Fruit fly (Drosophila melanogaster) whole organism, wandering third instar larva: ENCODE measurements around the gene CG13040.

Experiments used
- Abd-B ChIP-seq: fragments of >200 bp; optimal IDR thresholded peaks from 2 replicates; lab custom pipeline; 2017; ENCODE audit warnings: missing biosample characterization, missing genetic modification characterization
- CG32264 ChIP-seq: fragments of 200-800 bp; sonication (Bioruptor generic); optimal IDR thresholded peaks from 2 replicates; lab custom pipeline; 2016; ENCODE audit warnings: missing biosample characterization, missing genetic modification characterization
- CG9705 ChIP-seq: fragments of 200-800 bp; sonication (Bioruptor generic); optimal IDR thresholded peaks from 2 replicates; lab custom pipeline; 2018; ENCODE audit warnings: missing biosample characterization, mild to moderate bottlenecking, missing genetic modification characterization
- CrebA ChIP-seq: fragments of 200-800 bp; sonication (Bioruptor generic); optimal IDR thresholded peaks from 2 replicates; lab custom pipeline; 2016; ENCODE audit warnings: missing biosample characterization, mild to moderate bottlenecking, missing genetic modification characterization, borderline replicate concordance
- Dfd ChIP-seq: fragments of >200 bp; optimal IDR thresholded peaks from 2 replicates; lab custom pipeline; 2017; ENCODE audit warnings: missing biosample characterization, missing genetic modification characterization
- Dif ChIP-seq: fragments of 200-275, 200-300 bp; sonication (Bioruptor generic); optimal IDR thresholded peaks from 2 replicates; lab custom pipeline; 2018; ENCODE audit warnings: missing biosample characterization, missing genetic modification characterization; ENCODE audit not compliant: partially characterized antibody
- GATAd ChIP-seq: sonication (Bioruptor generic); optimal IDR thresholded peaks from 2 replicates; lab custom pipeline; 2016; ENCODE audit warnings: missing biosample characterization, missing genetic modification characterization
- HLH106 ChIP-seq: fragments of 200-800 bp; optimal IDR thresholded peaks from 3 replicates; lab custom pipeline; 2019; ENCODE audit warnings: missing biosample characterization, mild to moderate bottlenecking, missing genetic modification characterization, moderate library complexity
- Hnf4 ChIP-seq: fragments of 200-800 bp; sonication (Bioruptor generic); optimal IDR thresholded peaks from 2 replicates; lab custom pipeline; 2016; ENCODE audit warnings: missing biosample characterization, mild to moderate bottlenecking, missing genetic modification characterization
- Hr78 ChIP-seq: fragments of >200 bp; optimal IDR thresholded peaks from 2 replicates; lab custom pipeline; 2017; ENCODE audit warnings: missing biosample characterization, missing genetic modification characterization
- Hr83 ChIP-seq: fragments of 200-300 bp; sonication (Bioruptor generic); optimal IDR thresholded peaks from 2 replicates; lab custom pipeline; 2016; ENCODE audit warnings: missing biosample characterization, mild to moderate bottlenecking, missing genetic modification characterization, moderate library complexity; ENCODE audit not compliant: poor library complexity, severe bottlenecking
- Jra ChIP-seq: sonication (Bioruptor generic); optimal IDR thresholded peaks from 2 replicates; lab custom pipeline; 2016; ENCODE audit warnings: missing biosample characterization, missing genetic modification characterization
- Mio ChIP-seq: sonication (Bioruptor generic); optimal IDR thresholded peaks from 2 replicates; lab custom pipeline; 2016; ENCODE audit warnings: missing biosample characterization, missing genetic modification characterization
- Myc ChIP-seq: fragments of >200 bp; optimal IDR thresholded peaks from 2 replicates; lab custom pipeline; 2017
- N ChIP-seq: fragments of >200 bp; optimal IDR thresholded peaks from 2 replicates; lab custom pipeline; 2018; ENCODE audit warnings: missing biosample characterization, missing external identifiers, missing genetic modification characterization
- OdsH ChIP-seq: fragments of 200-800 bp; sonication (Bioruptor generic); optimal IDR thresholded peaks from 2 replicates; lab custom pipeline; 2016; ENCODE audit warnings: missing biosample characterization, mild to moderate bottlenecking, missing genetic modification characterization
- Rel ChIP-seq, 2 experiments: fragments of 200-800 bp; sonication (Bioruptor generic) in 1 of 2; optimal IDR thresholded peaks; 2 replicates in 1 of 2; 3 replicates in 1 of 2; lab custom pipeline; 2016 to 2019; ENCODE audit warnings: mild to moderate bottlenecking in 2 of 2, missing biosample characterization in 2 of 2, missing genetic modification characterization in 2 of 2, moderate library complexity in 1 of 2
- Sp1 ChIP-seq: fragments of 200-800 bp; sonication (Bioruptor generic); optimal IDR thresholded peaks from 3 replicates; lab custom pipeline; 2019; ENCODE audit warnings: missing biosample characterization, mild to moderate bottlenecking, missing genetic modification characterization, moderate library complexity
- Vsx2 ChIP-seq: fragments of 200-300, 225-300 bp; sonication (Bioruptor generic); optimal IDR thresholded peaks from 2 replicates; lab custom pipeline; 2018; ENCODE audit warnings: missing biosample characterization, missing genetic modification characterization; ENCODE audit not compliant: partially characterized antibody
- br ChIP-seq: fragments of 200-800 bp; sonication (Bioruptor generic); optimal IDR thresholded peaks from 2 replicates; lab custom pipeline; 2016; ENCODE audit warnings: missing biosample characterization, missing genetic modification characterization
- brk ChIP-seq: fragments of 200-800 bp; sonication (Bioruptor generic); optimal IDR thresholded peaks from 2 replicates; lab custom pipeline; 2016; ENCODE audit warnings: missing biosample characterization, mild to moderate bottlenecking, missing genetic modification characterization
- dl ChIP-seq, 2 experiments: fragments of 175-275, 200-275 bp in 1 of 2; fragments of 200-275 bp in 1 of 2; sonication (Bioruptor generic); optimal IDR thresholded peaks; lab custom pipeline; 2018; ENCODE audit warnings: mild to moderate bottlenecking in 2 of 2, missing biosample characterization in 2 of 2, missing genetic modification characterization in 2 of 2, moderate library complexity in 2 of 2; ENCODE audit not compliant: partially characterized antibody in 2 of 2, insufficient read depth in 1 of 2
- dmrt93B ChIP-seq: fragments of 200-800 bp; sonication (Bioruptor generic); optimal IDR thresholded peaks from 2 replicates; lab custom pipeline; 2018; ENCODE audit warnings: missing biosample characterization, mild to moderate bottlenecking, missing genetic modification characterization
- dsf ChIP-seq: sonication (Bioruptor generic); optimal IDR thresholded peaks from 2 replicates; lab custom pipeline; 2016; ENCODE audit warnings: missing biosample characterization, missing genetic modification characterization, borderline replicate concordance
- ey ChIP-seq: fragments of 200-800 bp; sonication (Bioruptor generic); optimal IDR thresholded peaks from 2 replicates; lab custom pipeline; 2016; ENCODE audit warnings: missing biosample characterization, missing genetic modification characterization
- foxo ChIP-seq, 2 experiments: fragments of 200-800 bp; sonication (Bioruptor generic); optimal IDR thresholded peaks; 2 replicates in 1 of 2; 3 replicates in 1 of 2; lab custom pipeline; 2016 to 2017; ENCODE audit warnings: missing biosample characterization in 2 of 2, missing genetic modification characterization in 2 of 2
- fru ChIP-seq: fragments of 200-800 bp; sonication (Bioruptor generic); optimal IDR thresholded peaks from 3 replicates; lab custom pipeline; 2016; ENCODE audit warnings: missing biosample characterization, mild to moderate bottlenecking, missing genetic modification characterization
- h ChIP-seq: fragments of 200-800 bp; sonication (Bioruptor generic); optimal IDR thresholded peaks from 3 replicates; lab custom pipeline; 2016; ENCODE audit warnings: missing biosample characterization, mild to moderate bottlenecking, missing genetic modification characterization
- jim ChIP-seq: fragments of 175-275, 200-325 bp; sonication (Bioruptor generic); optimal IDR thresholded peaks from 2 replicates; lab custom pipeline; 2016; ENCODE audit warnings: missing biosample characterization, mild to moderate bottlenecking, missing genetic modification characterization
- lola ChIP-seq: fragments of >200 bp; optimal IDR thresholded peaks from 2 replicates; lab custom pipeline; 2017; ENCODE audit warnings: missing biosample characterization, missing genetic modification characterization
- pan ChIP-seq: fragments of >200 bp; optimal IDR thresholded peaks from 2 replicates; lab custom pipeline; 2017
- psq ChIP-seq: fragments of 200-800 bp; sonication (Bioruptor generic); optimal IDR thresholded peaks from 3 replicates; lab custom pipeline; 2017; ENCODE audit warnings: missing biosample characterization, mild to moderate bottlenecking, missing genetic modification characterization, moderate library complexity
- rgr ChIP-seq: fragments of 200-800 bp; sonication (Bioruptor generic); optimal IDR thresholded peaks from 3 replicates; lab custom pipeline; 2016; ENCODE audit warnings: missing biosample characterization, mild to moderate bottlenecking, missing genetic modification characterization
- sage ChIP-seq: fragments of 200-800 bp; sonication (Bioruptor generic); optimal IDR thresholded peaks from 2 replicates; lab custom pipeline; 2016; ENCODE audit warnings: missing biosample characterization, mild to moderate bottlenecking, missing genetic modification characterization
- sv ChIP-seq: fragments of 200-800 bp; sonication (Bioruptor generic); optimal IDR thresholded peaks from 3 replicates; lab custom pipeline; 2016; ENCODE audit warnings: missing biosample characterization, missing genetic modification characterization
- tai ChIP-seq: sonication (Bioruptor generic); optimal IDR thresholded peaks from 2 replicates; lab custom pipeline; 2016; ENCODE audit warnings: missing biosample characterization, missing genetic modification characterization
- usp ChIP-seq: fragments of >200 bp; optimal IDR thresholded peaks from 2 replicates; lab custom pipeline; 2017; ENCODE audit warnings: missing biosample characterization, missing genetic modification characterization
- woc ChIP-seq: sonication (Bioruptor generic); optimal IDR thresholded peaks from 2 replicates; lab custom pipeline; 2016; ENCODE audit warnings: missing biosample characterization, mild to moderate bottlenecking, missing genetic modification characterization

CG13040 gene

dm6 chr3L:16290850-16291249 is 35.7 kb downstream of the CG13040 start, which contains the start of gene CG13045:
Gene CG13045, minus strand, starts transcription at chr3L:16290950.
- TF ChIP-seq br (GFP tag; lab: Kevin White, UChicago) (no peak), Mio (no peak), jim (GFP tag; lab: Kevin White, UChicago) (no peak), Abd-B (GFP tag; lab: Kevin White, UChicago) (no peak), dsf (GFP tag; lab: Kevin White, UChicago) (no peak), Jra (GFP tag; lab: Kevin White, UChicago) (no peak), pan (lab: Kevin White, UChicago) (no peak), HLH106 (tag; lab: Kevin White, UChicago) (no peak), foxo (GFP tag; optimal IDR thresholded peaks at IDR 0.05; lab: Kevin White, UChicago) (no peak), dl (GFP tag; optimal IDR thresholded peaks at IDR 0.05; lab: Kevin White, UChicago; ENCODE audit: insufficient read depth in 1 of 2, partially characterized antibody in 2 of 2) (no peak), Vsx2 (no peak), Myc (lab: Kevin White, UChicago) (no peak), Dif (no peak), brk (no peak), tai (no peak), CG32264 (GFP tag; lab: Kevin White, UChicago) (no peak), dmrt93B (GFP tag; lab: Kevin White, UChicago) (no peak), Hr83 (GFP tag; lab: Kevin White, UChicago) (no peak), N (GFP tag; lab: Kevin White, UChicago) (no peak), psq (GFP tag; lab: Kevin White, UChicago) (no peak)

dm6 chr3L:16289067-16289466 is 37.5 kb downstream of the CG13040 start:
- TF ChIP-seq foxo (GFP tag; optimal IDR thresholded peaks at IDR 0.05; lab: Kevin White, UChicago): peak in 1 of 2 experiments; percentile 9
- TF ChIP-seq sage (GFP tag; lab: Kevin White, UChicago): no peak

DNA sequence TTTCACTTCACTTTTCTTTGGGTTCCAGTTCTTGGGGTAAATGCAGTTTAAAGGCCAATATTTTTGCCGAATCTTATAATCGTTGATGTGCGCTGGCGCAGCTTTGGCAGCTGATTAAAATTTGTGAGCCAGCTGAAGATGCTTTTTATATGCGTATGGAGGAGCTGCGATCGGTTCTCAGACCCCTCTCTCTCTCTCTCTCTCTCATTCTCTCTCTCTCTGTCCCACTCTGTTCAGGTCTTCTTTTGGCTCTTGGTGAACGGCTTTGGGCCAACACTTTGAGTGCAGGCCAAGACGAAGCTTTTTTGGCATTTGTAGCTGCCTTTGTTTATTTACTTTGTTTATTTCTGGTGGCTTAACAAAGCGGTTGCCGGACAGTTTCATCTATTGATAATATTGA is 38.2 kb downstream of the CG13040 start, which contains the start of gene CG13046:
Gene CG13046 (minus strand): TSS at position 101 of the 400 bp plus-strand sequence.
- TF ChIP-seq Dfd (GFP tag; lab: Kevin White, UChicago) (no peak), br (GFP tag; lab: Kevin White, UChicago) (no peak), brk (no peak), Vsx2 (no peak), CG9705 (GFP tag; lab: Kevin White, UChicago) (no peak), woc (no peak), foxo (GFP tag; optimal IDR thresholded peaks at IDR 0.05; lab: Kevin White, UChicago) (no peak), Rel (GFP tag; optimal IDR thresholded peaks at IDR 0.05; lab: Kevin White, UChicago) (no peak), Rel (tag; optimal IDR thresholded peaks at IDR 0.05; lab: Kevin White, UChicago) (no peak), Jra (GFP tag; lab: Kevin White, UChicago) (no peak), OdsH (GFP tag; lab: Kevin White, UChicago) (no peak), Abd-B (GFP tag; lab: Kevin White, UChicago) (no peak), usp (GFP tag; lab: Kevin White, UChicago) (no peak), lola (no peak), pan (lab: Kevin White, UChicago) (no peak), Hr78 (no peak), N (GFP tag; lab: Kevin White, UChicago) (no peak)

- TF ChIP-seq GATAd (GFP tag; lab: Kevin White, UChicago): no peak
- peak; percentile 32 for TF ChIP-seq ey (GFP tag; lab: Kevin White, UChicago)
- TF ChIP-seq Mio: no peak
- no peak for TF ChIP-seq Rel (GFP tag; optimal IDR thresholded peaks at IDR 0.05; lab: Kevin White, UChicago)
- TF ChIP-seq Rel (tag; optimal IDR thresholded peaks at IDR 0.05; lab: Kevin White, UChicago): no peak
- peak; percentile 50 for TF ChIP-seq fru (GFP tag; lab: Kevin White, UChicago)
- peak; percentile 34 for TF ChIP-seq OdsH (GFP tag; lab: Kevin White, UChicago)
- TF ChIP-seq Jra (GFP tag; lab: Kevin White, UChicago): no peak
- no peak for TF ChIP-seq psq (GFP tag; lab: Kevin White, UChicago)
- no peak for TF ChIP-seq dl (GFP tag; optimal IDR thresholded peaks at IDR 0.05; lab: Kevin White, UChicago; ENCODE audit: insufficient read depth in 1 of 2, partially characterized antibody in 2 of 2)
- no peak for TF ChIP-seq CG32264 (GFP tag; lab: Kevin White, UChicago)
- no peak for TF ChIP-seq Vsx2
- TF ChIP-seq lola: no peak
- no peak for TF ChIP-seq usp (GFP tag; lab: Kevin White, UChicago)
- no peak for TF ChIP-seq Abd-B (GFP tag; lab: Kevin White, UChicago)
- no peak for TF ChIP-seq N (GFP tag; lab: Kevin White, UChicago)
- no peak for TF ChIP-seq Hr83 (GFP tag; lab: Kevin White, UChicago)
- peak in 1 of 2 experiments; percentile 36 for TF ChIP-seq foxo (GFP tag; optimal IDR thresholded peaks at IDR 0.05; lab: Kevin White, UChicago)
- no peak for TF ChIP-seq brk
- no peak for TF ChIP-seq Dif
- peak; percentile 42 for TF ChIP-seq HLH106 (tag; lab: Kevin White, UChicago)
- TF ChIP-seq sv (GFP tag; lab: Kevin White, UChicago): no peak
- no peak for TF ChIP-seq Sp1
- TF ChIP-seq br (GFP tag; lab: Kevin White, UChicago): peak; percentile 53
- no peak for TF ChIP-seq pan (lab: Kevin White, UChicago)
- no peak for TF ChIP-seq Hr78
- TF ChIP-seq tai: no peak
- no peak for TF ChIP-seq Dfd (GFP tag; lab: Kevin White, UChicago)
- peak; percentile 13 for TF ChIP-seq Hnf4 (GFP tag; lab: Kevin White, UChicago)
- TF ChIP-seq h: peak; percentile 53
- TF ChIP-seq rgr (GFP tag; lab: Kevin White, UChicago): peak; percentile 51
- TF ChIP-seq CrebA (GFP tag; lab: Kevin White, UChicago): no peak
- no peak for TF ChIP-seq CG9705 (GFP tag; lab: Kevin White, UChicago)
- no peak for TF ChIP-seq jim (GFP tag; lab: Kevin White, UChicago)
- TF ChIP-seq woc: peak; percentile 43
Measured at dm6 chr3L:16286258-16286657, 40.3 kb downstream of the CG13040 start.
